Worm (Caenorhabditis elegans) whole organism, L4 larva: ENCODE results near the gene Y26G10.1.

ENCODE experiments used
- Y5F2A.4 ChIP-seq: fragments of 200-800 bp; sonication (Bioruptor generic); optimal IDR thresholded peaks from 2 replicates; lab custom pipeline; 2018; ENCODE audit warnings: mild to moderate bottlenecking, missing genetic modification characterization, missing compliant biosample characterization
- daf-12 ChIP-seq: fragments of 150-350 bp; optimal IDR thresholded peaks from 2 replicates; lab custom pipeline; 2014; ENCODE audit warnings: missing biosample characterization, missing genetic modification reagents, missing genetic modification characterization
- dpl-1 ChIP-seq: fragments of 150-350 bp; optimal IDR thresholded peaks from 2 replicates; lab custom pipeline; 2014; ENCODE audit warnings: missing biosample characterization, missing genetic modification reagents, missing genetic modification characterization
- fos-1 ChIP-seq: fragments of 150-350 bp; optimal IDR thresholded peaks from 2 replicates; lab custom pipeline; 2014; ENCODE audit warnings: missing biosample characterization, missing genetic modification characterization
- jun-1 ChIP-seq: fragments of 150-350 bp; optimal IDR thresholded peaks from 2 replicates; lab custom pipeline; 2014; ENCODE audit warnings: missing biosample characterization, missing genetic modification reagents, missing genetic modification characterization
- lin-39 ChIP-seq: fragments of 150-350 bp; optimal IDR thresholded peaks from 2 replicates; lab custom pipeline; 2014; ENCODE audit warnings: missing biosample characterization, missing genetic modification reagents, missing genetic modification characterization
- mdl-1 ChIP-seq, 2 experiments: fragments of 150-350 bp in 1 of 2; sonication (generic microtip) in 1 of 2; optimal IDR thresholded peaks; 2 replicates each; lab custom pipeline; 2014 to 2017; ENCODE audit warnings: missing biosample characterization in 2 of 2, missing genetic modification characterization in 2 of 2
- nhr-237 ChIP-seq: sonication (generic microtip); optimal IDR thresholded peaks from 2 replicates; lab custom pipeline; 2017; ENCODE audit warnings: missing biosample characterization, missing genetic modification characterization
- nhr-42 ChIP-seq: fragments of 200-800 bp; sonication (Bioruptor generic); IDR thresholded peaks from 2 replicates; pipeline ENCODE4 v1.3.6; 2022; ENCODE audit warnings: missing genetic modification characterization, missing compliant biosample characterization
- skn-1 ChIP-seq: fragments of 150-350 bp; optimal IDR thresholded peaks from 2 replicates; lab custom pipeline; 2014; ENCODE audit warnings: missing biosample characterization, missing genetic modification characterization
- unc-62 ChIP-seq, 3 experiments: fragments of 150-350 bp in 1 of 3; sonication (generic microtip); optimal IDR thresholded peaks in 2 of 3; peaks in 1 of 3; 1 replicate in 1 of 3; 2 replicates in 2 of 3; lab custom pipeline; 2014 to 2017; ENCODE audit warnings: missing biosample characterization in 3 of 3, missing genetic modification characterization in 3 of 3, missing genetic modification reagents in 3 of 3, missing genotype in 1 of 3

DNA sequence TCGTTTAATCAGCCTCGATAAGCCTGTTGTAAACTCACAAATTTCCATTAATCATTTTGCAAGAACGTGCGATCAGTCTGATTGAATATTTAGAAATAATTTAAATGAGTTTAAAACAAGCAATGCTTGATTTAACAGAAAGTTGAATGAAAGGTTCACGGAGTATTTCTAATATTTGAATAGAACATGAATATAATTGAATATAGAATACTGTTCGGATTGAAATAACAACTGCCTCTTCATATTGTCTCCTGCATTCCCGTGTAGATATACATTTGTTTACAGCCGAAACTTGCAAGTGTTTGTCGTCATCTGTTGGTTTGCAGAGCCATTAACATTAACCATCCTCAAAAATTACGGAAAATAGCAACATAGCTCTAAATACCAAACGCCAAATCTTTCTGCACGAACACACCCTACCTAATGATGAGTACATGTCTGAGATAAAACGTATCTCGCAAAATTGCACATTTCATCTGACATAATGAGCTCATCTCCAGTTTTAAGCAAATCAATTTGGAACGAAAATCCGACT is 5.1 kb upstream of the Y26G10.1 start, which contains the start of the genes Y26G10.5 and srh-32:
- TF ChIP-seq nhr-237 (tag; lab: Kevin White, UChicago) (no peak), Y5F2A.4 (no peak), dpl-1 (GFP tag; lab: Kevin White, UChicago) (no peak), lin-39 (tag; lab: Kevin White, UChicago) (no peak), daf-12 (no peak), skn-1 (tag; lab: Kevin White, UChicago) (no peak), fos-1 (tag; lab: Kevin White, UChicago) (no peak), mdl-1 (tag; optimal IDR thresholded peaks at IDR 0.05; lab: Kevin White, UChicago) (no peak), nhr-42 (no peak), jun-1 (tag; lab: Kevin White, UChicago) (no peak), unc-62 (GFP tag; optimal IDR thresholded peaks at IDR 0.05 in 1 of 2; lab: Kevin White, UChicago) (no peak), unc-62 (tag; optimal IDR thresholded peaks at IDR 0.05; lab: Kevin White, UChicago) (no peak)
